Worm (Caenorhabditis elegans): ENCODE data around the gene R148.3.

Gene R148.3

DNA sequence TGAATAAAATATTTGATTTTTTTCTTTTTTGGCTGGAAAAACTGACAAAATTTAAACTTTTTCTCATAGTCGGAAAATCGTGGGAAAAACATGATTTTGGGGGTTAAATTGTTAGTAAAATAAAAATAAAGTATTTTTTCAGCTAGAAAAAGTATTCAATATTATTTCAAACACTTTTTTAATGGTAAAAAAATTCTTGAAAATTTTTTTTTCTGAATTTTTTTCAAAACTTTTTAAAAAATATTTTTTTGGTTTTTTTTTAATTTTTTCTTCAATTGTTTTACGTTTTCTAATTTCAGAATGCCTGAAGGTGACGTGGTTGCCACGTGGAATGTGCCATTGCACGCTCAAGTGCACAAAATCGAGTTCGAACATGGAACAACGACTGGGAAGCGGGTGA, 20.2 kb upstream of the R148.3 start, which contains the start of gene C44B11.1:
Gene C44B11.1 (plus strand): TSS at position 301 of the 400 bp plus-strand sequence.
- TF ChIP-seq elt-1 (tag; optimal IDR thresholded peaks at IDR 0.05) (no peak), lin-39 (tag; optimal IDR thresholded peaks at IDR 0.05) (no peak), ztf-11 (tag; optimal IDR thresholded peaks at IDR 0.05) (no peak), C34F6.9 (tag; optimal IDR thresholded peaks at IDR 0.05) (no peak), unc-55 (GFP tag; optimal IDR thresholded peaks at IDR 0.05) (no peak), peb-1 (tag; optimal IDR thresholded peaks at IDR 0.05) (no peak), nhr-12 (tag; optimal IDR thresholded peaks at IDR 0.05) (no peak), fos-1 (tag; optimal IDR thresholded peaks at IDR 0.05) (no peak), ZK546.5 (tag; optimal IDR thresholded peaks at IDR 0.05) (no peak), sem-4 (tag; optimal IDR thresholded peaks at IDR 0.05) (no peak), snpc-4 (tag; optimal IDR thresholded peaks at IDR 0.05) (no peak)

DNA sequence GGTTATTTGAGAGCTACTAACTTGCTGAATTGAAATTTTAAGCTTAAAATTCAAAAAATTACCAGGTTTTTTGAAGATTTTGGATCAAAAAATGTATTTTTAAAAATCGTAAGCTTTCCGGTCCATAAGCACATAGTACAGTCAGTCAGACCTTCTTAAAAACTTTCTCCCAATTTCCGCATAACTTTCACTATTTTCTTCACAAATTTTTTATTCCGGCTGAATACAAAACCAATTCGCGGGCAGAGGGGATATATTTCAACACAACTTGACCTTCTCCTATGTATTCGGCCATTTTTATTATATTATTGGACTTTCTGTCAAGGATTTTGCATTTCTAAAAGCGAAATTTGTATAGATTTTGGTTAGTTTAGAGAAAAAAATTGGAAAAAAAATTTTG, 14.6 kb upstream of the R148.3 start:
- TF ChIP-seq ztf-1 (GFP tag; conservative IDR thresholded peaks at IDR 0.05) (no peak), sem-4 (tag; optimal IDR thresholded peaks at IDR 0.05) (no peak), lin-11 (tag; optimal IDR thresholded peaks at IDR 0.05) (no peak), nhr-23 (tag; optimal IDR thresholded peaks at IDR 0.05) (no peak), gmeb-1 (tag; optimal IDR thresholded peaks at IDR 0.05) (no peak)

- TF ChIP-seq dmd-4 (tag; optimal IDR thresholded peaks at IDR 0.05) (no peak), nhr-25 (tag; optimal IDR thresholded peaks at IDR 0.05) (peak; percentile 77), lin-11 (tag; optimal IDR thresholded peaks at IDR 0.05) (no peak), sma-3 (GFP tag; optimal IDR thresholded peaks at IDR 0.05) (peak; percentile 1), blmp-1 (tag; optimal IDR thresholded peaks at IDR 0.05; ENCODE audit: insufficient read depth) (peak; percentile 78)
Measured at ce11 chrIII:3161600-3161999, 13.5 kb upstream of the R148.3 start.

ce11 chrIII:3163448-3163847, 11.7 kb upstream of the R148.3 start:
- no peak for TF ChIP-seq R02D3.7 (tag; optimal IDR thresholded peaks at IDR 0.05)

- TF ChIP-seq nhr-25 (tag; optimal IDR thresholded peaks at IDR 0.05): no peak
- TF ChIP-seq nhr-12 (tag; optimal IDR thresholded peaks at IDR 0.05): no peak
- TF ChIP-seq aly-2 (tag; optimal IDR thresholded peaks at IDR 0.05): no peak
- TF ChIP-seq ZK546.5 (tag; optimal IDR thresholded peaks at IDR 0.05): no peak
- TF ChIP-seq alr-1 (tag; optimal IDR thresholded peaks at IDR 0.05): no peak
- no peak for TF ChIP-seq zag-1 (tag; optimal IDR thresholded peaks at IDR 0.05)
- no peak for TF ChIP-seq snpc-4 (tag; optimal IDR thresholded peaks at IDR 0.05)
- no peak for TF ChIP-seq skn-1 (tag; optimal IDR thresholded peaks at IDR 0.05)
- no peak for TF ChIP-seq mab-5 (tag; optimal IDR thresholded peaks at IDR 0.05)
- TF ChIP-seq nhr-11 (tag; optimal IDR thresholded peaks at IDR 0.05): no peak
- no peak for TF ChIP-seq ztf-1 (GFP tag; conservative IDR thresholded peaks at IDR 0.05)
- no peak for TF ChIP-seq ama-1 (optimal IDR thresholded peaks at IDR 0.05)
- no peak for TF ChIP-seq R02D3.7 (tag; optimal IDR thresholded peaks at IDR 0.05)
- TF ChIP-seq lin-39 (tag; optimal IDR thresholded peaks at IDR 0.05): no peak
- no peak for TF ChIP-seq blmp-1 (tag; optimal IDR thresholded peaks at IDR 0.05; ENCODE audit: insufficient read depth)
- no peak for TF ChIP-seq elt-1 (tag; optimal IDR thresholded peaks at IDR 0.05)
- TF ChIP-seq fos-1 (tag; optimal IDR thresholded peaks at IDR 0.05): no peak
- no peak for TF ChIP-seq Y55F3AM.14 (GFP tag; optimal IDR thresholded peaks at IDR 0.05)
Measured at ce11 chrIII:3165309-3165708, 9.8 kb upstream of the R148.3 start, which contains the start of gene R148.5. R148.5 (plus strand) TSS chrIII:3165639.

DNA sequence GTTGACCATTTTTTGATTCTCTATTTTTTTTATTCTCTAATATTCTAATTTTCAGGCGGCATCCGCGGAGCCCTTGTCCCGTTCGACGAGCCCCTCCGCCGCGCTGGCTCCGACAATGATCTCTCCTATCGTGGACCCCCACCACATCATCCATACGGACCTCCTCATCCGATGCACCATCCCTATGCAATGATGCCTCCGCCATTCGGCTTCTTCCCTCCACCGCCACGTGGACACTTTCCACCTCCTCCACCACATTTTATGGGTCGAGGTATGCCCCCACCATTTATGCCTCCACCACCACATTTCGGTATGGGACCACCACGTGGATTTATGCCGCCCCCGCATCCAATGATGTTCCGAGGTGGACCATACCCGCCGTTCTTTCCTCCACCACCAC, 5.9 kb upstream of the R148.3 start:
- TF ChIP-seq dmd-4 (tag; optimal IDR thresholded peaks at IDR 0.05): no peak
- TF ChIP-seq elt-1 (tag; optimal IDR thresholded peaks at IDR 0.05): no peak
- TF ChIP-seq blmp-1 (tag; optimal IDR thresholded peaks at IDR 0.05; ENCODE audit: insufficient read depth): no peak

- TF ChIP-seq lin-13 (GFP tag; optimal IDR thresholded peaks at IDR 0.05): no peak
- no peak for TF ChIP-seq aly-2 (tag; optimal IDR thresholded peaks at IDR 0.05)
- TF ChIP-seq elt-3 (tag; optimal IDR thresholded peaks at IDR 0.05): no peak
- no peak for TF ChIP-seq unc-62 (GFP tag; optimal IDR thresholded peaks at IDR 0.05)
- TF ChIP-seq ztf-1 (GFP tag; conservative IDR thresholded peaks at IDR 0.05): no peak
- TF ChIP-seq nhr-21 (tag; optimal IDR thresholded peaks at IDR 0.05): no peak
- no peak for TF ChIP-seq R02D3.7 (tag; optimal IDR thresholded peaks at IDR 0.05)
- TF ChIP-seq blmp-1 (tag; optimal IDR thresholded peaks at IDR 0.05; ENCODE audit: insufficient read depth): no peak
- no peak for TF ChIP-seq nhr-237 (tag; optimal IDR thresholded peaks at IDR 0.05)
- TF ChIP-seq elt-1 (tag; optimal IDR thresholded peaks at IDR 0.05): no peak
- no peak for TF ChIP-seq lin-11 (tag; optimal IDR thresholded peaks at IDR 0.05)
- no peak for TF ChIP-seq nhr-11 (tag; optimal IDR thresholded peaks at IDR 0.05)
- TF ChIP-seq fos-1 (tag; optimal IDR thresholded peaks at IDR 0.05): no peak
Measured at ce11 chrIII:3170538-3170937, 4.6 kb upstream of the R148.3 start.

Measured in whole organism, L2 larva.